Worm (Caenorhabditis elegans): ENCODE data around the gene F59F5.3.

F59F5.3 gene

ce11 chrX:10505193-10505592, 37.0 kb downstream of the F59F5.3 start:
- TF ChIP-seq che-1 (tag; optimal IDR thresholded peaks at IDR 0.05): no peak
- no peak for TF ChIP-seq unc-86 (tag; optimal IDR thresholded peaks at IDR 0.05)
- peak; percentile 80 for TF ChIP-seq nfya-1 (tag; optimal IDR thresholded peaks at IDR 0.05)
- TF ChIP-seq ceh-31 (tag; optimal IDR thresholded peaks at IDR 0.05): peak; percentile 37
- TF ChIP-seq pros-1 (tag; optimal IDR thresholded peaks at IDR 0.05): no peak
- no peak for TF ChIP-seq hlh-15 (tag; optimal IDR thresholded peaks at IDR 0.05)

- no peak for TF ChIP-seq pha-2 (tag; optimal IDR thresholded peaks at IDR 0.05)
- TF ChIP-seq nhr-11 (tag; optimal IDR thresholded peaks at IDR 0.05): no peak
- no peak for TF ChIP-seq ceh-19 (GFP tag; optimal IDR thresholded peaks at IDR 0.05)
- TF ChIP-seq syd-9 (tag; optimal IDR thresholded peaks at IDR 0.05): no peak
- no peak for TF ChIP-seq elt-4 (tag; optimal IDR thresholded peaks at IDR 0.05)
- TF ChIP-seq ceh-31 (tag; optimal IDR thresholded peaks at IDR 0.05): no peak
- no peak for TF ChIP-seq K02D7.2 (tag; optimal IDR thresholded peaks at IDR 0.05)
- TF ChIP-seq tbx-7 (tag; optimal IDR thresholded peaks at IDR 0.05): no peak
- TF ChIP-seq ceh-14 (tag; optimal IDR thresholded peaks at IDR 0.05): no peak
- no peak for TF ChIP-seq pqm-1 (tag; optimal IDR thresholded peaks at IDR 0.05)
- TF ChIP-seq C08G9.2 (tag; optimal IDR thresholded peaks at IDR 0.05): no peak
- TF ChIP-seq ceh-45 (GFP tag; IDR thresholded peaks at IDR 0.05): no peak
- no peak for TF ChIP-seq F13H6.1 (tag; optimal IDR thresholded peaks at IDR 0.05)
These were observed 38.8 kb downstream of the F59F5.3 start for ce11 chrX:10503393-10503792.

ce11 chrX:10499590-10499989, 42.6 kb downstream of the F59F5.3 start, which contains the start of gene vab-3:
vab-3 (plus strand) TSS chrX:10499890.
- TF ChIP-seq unc-86 (tag; optimal IDR thresholded peaks at IDR 0.05): no peak
- no peak for TF ChIP-seq sdc-2 (tag; optimal IDR thresholded peaks at IDR 0.05)
- TF ChIP-seq ceh-31 (tag; optimal IDR thresholded peaks at IDR 0.05): peak; percentile 22
- no peak for TF ChIP-seq K02D7.2 (tag; optimal IDR thresholded peaks at IDR 0.05)
- TF ChIP-seq K09A11.1 (tag; optimal IDR thresholded peaks at IDR 0.05; ENCODE audit: insufficient read depth): no peak
- no peak for TF ChIP-seq ceh-2 (tag; optimal IDR thresholded peaks at IDR 0.05)
- TF ChIP-seq ceh-24 (tag; optimal IDR thresholded peaks at IDR 0.05): no peak

- TF ChIP-seq ceh-34 (tag; optimal IDR thresholded peaks at IDR 0.05) (no peak), ceh-18 (tag; optimal IDR thresholded peaks at IDR 0.05) (no peak), ceh-31 (tag; optimal IDR thresholded peaks at IDR 0.05) (no peak), unc-86 (tag; optimal IDR thresholded peaks at IDR 0.05) (no peak), pax-1 (tag; optimal IDR thresholded peaks at IDR 0.05) (no peak), ets-4 (tag; optimal IDR thresholded peaks at IDR 0.05) (no peak), T23F11.4 (GFP tag; optimal IDR thresholded peaks at IDR 0.05) (no peak), sdc-2 (tag; optimal IDR thresholded peaks at IDR 0.05) (no peak)
These were observed 50.2 kb downstream of the F59F5.3 start for ce11 chrX:10491875-10492523.

ce11 chrX:10491044-10491443, 51.2 kb downstream of the F59F5.3 start, which contains the start of gene C33D3.5:
C33D3.5 (plus strand) TSS chrX:10491344.
- TF ChIP-seq elt-2 (tag; optimal IDR thresholded peaks at IDR 0.05) (no peak), pros-1 (tag; optimal IDR thresholded peaks at IDR 0.05) (no peak), ceh-9 (tag; optimal IDR thresholded peaks at IDR 0.05) (no peak), che-1 (tag; optimal IDR thresholded peaks at IDR 0.05) (no peak), ceh-2 (tag; optimal IDR thresholded peaks at IDR 0.05) (no peak), ceh-18 (tag; optimal IDR thresholded peaks at IDR 0.05) (no peak), ahr-1 (tag; optimal IDR thresholded peaks at IDR 0.05) (no peak), lin-11 (tag; optimal IDR thresholded peaks at IDR 0.05) (no peak)

ce11 chrX:10488763-10489162, 53.5 kb downstream of the F59F5.3 start, which contains the start of gene C33D3.4:
C33D3.4 (plus strand) TSS chrX:10489063.
- no peak for TF ChIP-seq unc-3 (GFP tag; conservative IDR thresholded peaks at IDR 0.05)
- TF ChIP-seq unc-3 (tag; optimal IDR thresholded peaks at IDR 0.05): no peak
- TF ChIP-seq sox-4 (tag; optimal IDR thresholded peaks at IDR 0.05): no peak
- no peak for TF ChIP-seq fkh-6 (tag; optimal IDR thresholded peaks at IDR 0.05)
- TF ChIP-seq unc-42 (tag; optimal IDR thresholded peaks at IDR 0.05): no peak
- TF ChIP-seq dve-1 (tag; optimal IDR thresholded peaks at IDR 0.05): no peak
- TF ChIP-seq ceh-2 (tag; optimal IDR thresholded peaks at IDR 0.05): no peak
- no peak for TF ChIP-seq elt-4 (tag; optimal IDR thresholded peaks at IDR 0.05)
- TF ChIP-seq syd-9 (tag; optimal IDR thresholded peaks at IDR 0.05): no peak
- no peak for TF ChIP-seq C08G9.2 (tag; optimal IDR thresholded peaks at IDR 0.05)
- TF ChIP-seq che-1 (tag; optimal IDR thresholded peaks at IDR 0.05): no peak

Measured in whole organism, late embryonic.